Worm (Caenorhabditis elegans) whole organism, late embryonic: Measurements from ENCODE around the gene sri-24.

Experiments used
- ceh-18 ChIP-seq: sonication (generic microtip); optimal IDR thresholded peaks from 2 replicates; lab custom pipeline; 2016; ENCODE audit warnings: missing genetic modification characterization, missing compliant biosample characterization
- ceh-30 ChIP-seq: fragments of 150-350 bp; optimal IDR thresholded peaks from 2 replicates; lab custom pipeline; 2014; ENCODE audit warnings: missing biosample characterization, missing genetic modification characterization
- ceh-9 ChIP-seq: sonication (generic microtip); optimal IDR thresholded peaks from 2 replicates; lab custom pipeline; 2016; ENCODE audit warnings: mild to moderate bottlenecking, missing genetic modification characterization, inconsistent platforms, missing compliant biosample characterization
- dmd-4 ChIP-seq: sonication (generic microtip); optimal IDR thresholded peaks from 2 replicates; lab custom pipeline; 2016; ENCODE audit warnings: borderline replicate concordance, missing genetic modification characterization, missing compliant biosample characterization
- hlh-8 ChIP-seq: sonication (generic microtip); optimal IDR thresholded peaks from 2 replicates; lab custom pipeline; 2016; ENCODE audit warnings: missing genotype, missing genetic modification characterization, missing compliant biosample characterization
- lim-6 ChIP-seq: sonication (generic microtip); optimal IDR thresholded peaks from 2 replicates; lab custom pipeline; 2016; ENCODE audit warnings: missing genetic modification characterization, missing compliant biosample characterization
- lin-11 ChIP-seq: fragments of 200-800 bp; sonication (Bioruptor generic); optimal IDR thresholded peaks from 2 replicates; lab custom pipeline; 2018; ENCODE audit warnings: mild to moderate bottlenecking, missing genetic modification characterization, missing compliant biosample characterization
- madf-2 ChIP-seq: sonication (generic microtip); optimal IDR thresholded peaks from 2 replicates; lab custom pipeline; 2017; ENCODE audit warnings: missing genetic modification characterization, missing compliant biosample characterization
- nhr-11 ChIP-seq: fragments of 150-350 bp; optimal IDR thresholded peaks from 2 replicates; lab custom pipeline; 2014; ENCODE audit warnings: missing biosample characterization, missing genetic modification characterization
- pag-3 ChIP-seq: sonication (generic microtip); optimal IDR thresholded peaks from 2 replicates; lab custom pipeline; 2016; ENCODE audit warnings: missing compliant biosample characterization, missing genetic modification characterization, borderline replicate concordance
- tbx-7 ChIP-seq: sonication (generic microtip); optimal IDR thresholded peaks from 2 replicates; lab custom pipeline; 2016; ENCODE audit warnings: missing genotype, missing genetic modification characterization, missing compliant biosample characterization

DNA sequence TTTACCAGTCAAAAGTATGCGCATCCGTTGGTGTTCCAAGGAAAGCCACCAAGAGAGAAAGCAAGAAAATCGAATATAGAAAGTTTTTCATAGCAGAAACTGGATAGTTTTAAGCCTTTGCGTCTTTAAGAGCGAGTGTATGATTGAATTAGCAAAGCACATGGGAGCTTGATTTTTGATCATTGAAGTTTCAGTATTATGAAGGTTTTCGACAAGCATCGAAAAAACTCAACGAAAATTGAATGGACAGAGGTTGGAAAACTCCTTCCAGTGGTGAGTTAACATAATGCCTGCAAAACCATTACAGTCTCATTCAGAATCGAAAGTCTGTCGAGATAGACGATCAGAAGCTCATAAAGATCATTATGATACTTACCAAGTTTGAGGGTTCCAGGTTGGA lies 18.1 kb upstream of the sri-24 start, which contains the start of gene Y75B12B.13:
- TF ChIP-seq lim-6 (no peak), ceh-30 (tag; lab: Kevin White, UChicago) (no peak), lin-11 (tag; lab: Kevin White, UChicago) (no peak), dmd-4 (tag; lab: Kevin White, UChicago) (no peak), nhr-11 (tag; lab: Kevin White, UChicago) (no peak), madf-2 (tag; lab: Kevin White, UChicago) (no peak), tbx-7 (tag; lab: Kevin White, UChicago) (no peak), hlh-8 (tag; lab: Kevin White, UChicago) (no peak), pag-3 (no peak), ceh-18 (tag; lab: Kevin White, UChicago) (no peak), ceh-9 (tag; lab: Kevin White, UChicago) (no peak)
